Worm (Caenorhabditis elegans) whole organism, L4/young adult: ENCODE data around the gene rbr-2.

Experiments
- W03F9.2 ChIP-seq: fragments of 150-350 bp; optimal IDR thresholded peaks from 2 replicates; lab custom pipeline; 2014; ENCODE audit warnings: missing biosample characterization, missing genetic modification characterization
- dao-5 ChIP-seq: sonication (generic microtip); optimal IDR thresholded peaks from 2 replicates; lab custom pipeline; 2016; ENCODE audit warnings: missing genotype, missing genetic modification characterization, moderate library complexity, missing compliant biosample characterization
- him-1 ChIP-seq: sonication (generic microtip); optimal IDR thresholded peaks from 2 replicates; lab custom pipeline; 2016; ENCODE audit warnings: missing genotype, missing genetic modification reagents, missing genetic modification characterization, missing compliant biosample characterization

rbr-2 gene

ce11 chrIV:10919770-10920169 is at the start of gene rbr-2:
Gene rbr-2, plus strand, starts transcription at chrIV:10920070.
- TF ChIP-seq dao-5 (no peak), him-1 (tag; lab: Kevin White, UChicago) (no peak), W03F9.2 (tag; lab: Kevin White, UChicago) (no peak)

- TF ChIP-seq dao-5 (no peak), him-1 (tag; lab: Kevin White, UChicago) (peak; percentile 1), W03F9.2 (tag; lab: Kevin White, UChicago) (no peak)
These were observed 49.7 kb upstream of the rbr-2 start for ce11 chrIV:10870158-10870557.

ce11 chrIV:10874527-10874926 is 45.3 kb upstream of the rbr-2 start, which contains the start of gene F13E9.12:
Gene F13E9.12, minus strand, starts transcription at chrIV:10874627.
- TF ChIP-seq W03F9.2 (tag; lab: Kevin White, UChicago) (no peak), him-1 (tag; lab: Kevin White, UChicago) (no peak), dao-5 (no peak)

ce11 chrIV:10876844-10877243 is 43.0 kb upstream of the rbr-2 start, which contains the start of gene fipr-14:
Gene fipr-14, plus strand, starts transcription at chrIV:10877144.
- TF ChIP-seq him-1 (tag; lab: Kevin White, UChicago): no peak

ce11 chrIV:10879542-10879941 is 40.3 kb upstream of the rbr-2 start, which contains the start of gene sdz-13:
Gene sdz-13, minus strand, starts transcription at chrIV:10879642.
- TF ChIP-seq him-1 (tag; lab: Kevin White, UChicago) (no peak), W03F9.2 (tag; lab: Kevin White, UChicago) (no peak)

ce11 chrIV:10880264-10880663 is 39.6 kb upstream of the rbr-2 start, which contains the start of gene fipr-15:
Gene fipr-15, plus strand, starts transcription at chrIV:10880564.
- TF ChIP-seq him-1 (tag; lab: Kevin White, UChicago) (no peak), W03F9.2 (tag; lab: Kevin White, UChicago) (no peak), dao-5 (no peak)

ce11 chrIV:10881230-10881629 is 38.6 kb upstream of the rbr-2 start, which contains the start of gene F13E9.13:
Gene F13E9.13, plus strand, starts transcription at chrIV:10881546.
- TF ChIP-seq W03F9.2 (tag; lab: Kevin White, UChicago) (no peak), dao-5 (no peak), him-1 (tag; lab: Kevin White, UChicago) (no peak)

- no peak for TF ChIP-seq him-1 (tag; lab: Kevin White, UChicago)
- no peak for TF ChIP-seq W03F9.2 (tag; lab: Kevin White, UChicago)
- TF ChIP-seq dao-5: no peak
These were observed 35.6 kb upstream of the rbr-2 start, which contains the start of gene F13E9.5 for ce11 chrIV:10884263-10884662. Gene F13E9.5, minus strand, starts transcription at chrIV:10884363.

ce11 chrIV:10885915-10886314 is 34.0 kb upstream of the rbr-2 start, which contains the start of gene srlf-11:
Gene srlf-11, minus strand, starts transcription at chrIV:10886015.
- TF ChIP-seq W03F9.2 (tag; lab: Kevin White, UChicago) (no peak), him-1 (tag; lab: Kevin White, UChicago) (no peak)

- no peak for TF ChIP-seq him-1 (tag; lab: Kevin White, UChicago)
These were observed 32.6 kb upstream of the rbr-2 start, which contains the start of gene F13E9.16 for ce11 chrIV:10887285-10887684. Gene F13E9.16, minus strand, starts transcription at chrIV:10887385.

- no peak for TF ChIP-seq dao-5
- TF ChIP-seq him-1 (tag; lab: Kevin White, UChicago): no peak
- no peak for TF ChIP-seq W03F9.2 (tag; lab: Kevin White, UChicago)
These were observed 29.9 kb upstream of the rbr-2 start, which contains the start of gene F13E9.15 for ce11 chrIV:10889820-10890462. Gene F13E9.15, minus strand, starts transcription at chrIV:10889870.

ce11 chrIV:10891993-10892392 is 27.9 kb upstream of the rbr-2 start, which contains the start of gene srlf-12:
Gene srlf-12, minus strand, starts transcription at chrIV:10892093.
- TF ChIP-seq W03F9.2 (tag; lab: Kevin White, UChicago): no peak
- no peak for TF ChIP-seq dao-5
- no peak for TF ChIP-seq him-1 (tag; lab: Kevin White, UChicago)

- TF ChIP-seq W03F9.2 (tag; lab: Kevin White, UChicago) (no peak), him-1 (tag; lab: Kevin White, UChicago) (no peak), dao-5 (no peak)
These were observed 25.6 kb upstream of the rbr-2 start, which contains the start of gene srlf-14 for ce11 chrIV:10894255-10894654. Gene srlf-14, minus strand, starts transcription at chrIV:10894355.

ce11 chrIV:10896512-10896911 is 23.4 kb upstream of the rbr-2 start, which contains the start of gene srlf-13:
Gene srlf-13, minus strand, starts transcription at chrIV:10896612.
- TF ChIP-seq dao-5: no peak
- TF ChIP-seq him-1 (tag; lab: Kevin White, UChicago): no peak
- TF ChIP-seq W03F9.2 (tag; lab: Kevin White, UChicago): no peak
